Fruit fly (Drosophila melanogaster): ENCODE results near the gene CG18731.

The CG18731 gene

DNA sequence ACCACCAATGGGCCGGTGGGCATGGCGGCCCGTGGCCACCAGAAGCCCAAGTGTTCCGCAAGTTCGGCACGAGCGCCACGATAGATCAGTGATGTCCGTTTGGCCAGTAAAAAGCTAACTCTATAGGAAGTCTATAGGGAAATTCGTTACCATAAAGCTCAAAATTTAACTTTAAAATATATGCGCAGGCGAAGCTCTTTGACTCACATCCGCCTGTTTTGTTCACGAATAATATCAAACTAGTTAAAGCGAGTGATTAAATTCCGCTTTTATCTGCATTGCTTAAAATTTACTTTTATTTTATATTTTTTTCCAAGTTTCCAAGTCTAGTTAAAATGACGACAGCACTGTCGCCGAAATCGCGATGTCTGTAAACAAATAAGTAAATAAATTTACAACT lies 32.9 kb downstream of the CG18731 start:
- TF ChIP-seq D19A (tag; optimal IDR thresholded peaks at IDR 0.05) (no peak), unpg (GFP tag; optimal IDR thresholded peaks at IDR 0.05) (peak; percentile 3), CG3847 (GFP tag; IDR thresholded peaks at IDR 0.05) (no peak), gcm2 (GFP tag; optimal IDR thresholded peaks at IDR 0.05) (no peak), CG1792 (GFP tag; optimal IDR thresholded peaks at IDR 0.05) (no peak), CG4820 (GFP tag; optimal IDR thresholded peaks at IDR 0.05) (no peak), p53 (GFP tag; optimal IDR thresholded peaks at IDR 0.05) (no peak), CG11504 (tag; optimal IDR thresholded peaks at IDR 0.05) (no peak), Hr51 (GFP tag; optimal IDR thresholded peaks at IDR 0.05) (peak in 1 of 2 experiments; percentile 6), insv (GFP tag; optimal IDR thresholded peaks at IDR 0.05) (no peak), Hmr (GFP tag; optimal IDR thresholded peaks at IDR 0.05) (no peak), Sry-β (GFP tag; optimal IDR thresholded peaks at IDR 0.05) (peak; percentile 44), sr (GFP tag; IDR thresholded peaks at IDR 0.05) (no peak), CG17328 (GFP tag; IDR thresholded peaks at IDR 0.05) (no peak), ham (GFP tag; IDR thresholded peaks at IDR 0.05) (no peak), Ssrp (tag; optimal IDR thresholded peaks at IDR 0.05) (peak; percentile 2), CG7839 (tag; optimal IDR thresholded peaks at IDR 0.05) (peak; percentile 5), Drgx (GFP tag; IDR thresholded peaks at IDR 0.05) (peak; percentile 25; the same call in 1 of the 2 replicates), row (GFP tag; IDR thresholded peaks at IDR 0.05) (peak; percentile 29; the same call in 1 of the 3 replicates), Oli (tag; optimal IDR thresholded peaks at IDR 0.05) (peak; percentile 21), jumu (GFP tag; optimal IDR thresholded peaks at IDR 0.05) (no peak), bab2 (GFP tag; optimal IDR thresholded peaks at IDR 0.05) (no peak), gem (tag; optimal IDR thresholded peaks at IDR 0.05) (peak; percentile 35), sna (GFP tag; IDR thresholded peaks at IDR 0.05; ENCODE audit: partially characterized antibody) (no peak), sens (GFP tag) (peak; percentile 44), CG17385 (GFP tag; optimal IDR thresholded peaks at IDR 0.05) (no peak), zfh1 (GFP tag; IDR thresholded peaks at IDR 0.05) (no peak), Sox102F (GFP tag; optimal IDR thresholded peaks at IDR 0.05) (peak; percentile 3)

DNA sequence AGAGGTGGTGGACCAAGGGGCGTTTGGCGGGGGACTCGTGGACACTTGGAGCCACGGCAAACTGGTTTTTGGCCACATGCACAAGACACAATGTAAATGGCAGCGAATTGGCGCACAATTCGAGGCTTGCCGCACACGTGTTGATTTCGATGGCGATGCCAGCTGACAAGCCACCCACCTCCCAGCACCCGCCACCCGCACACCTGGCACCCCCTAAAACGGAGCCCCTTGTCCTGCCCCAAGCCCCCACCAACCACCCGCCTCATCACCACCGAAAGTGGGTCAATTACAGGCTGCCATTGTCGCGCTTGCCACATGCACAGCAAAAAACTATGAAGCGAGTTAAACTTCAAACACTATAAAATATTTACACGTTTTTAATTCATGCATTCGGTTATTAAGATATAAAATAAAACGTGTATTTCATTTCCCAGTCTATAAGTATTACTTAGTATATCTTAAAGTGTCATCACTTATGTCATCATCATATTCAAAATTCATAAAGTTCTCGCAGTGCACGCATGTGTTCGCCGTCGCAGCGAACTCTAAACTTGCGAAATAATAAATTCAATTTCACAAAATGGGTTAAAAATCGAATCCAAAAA lies 33.4 kb downstream of the CG18731 start:
- TF ChIP-seq CG4707 (GFP tag; optimal IDR thresholded peaks at IDR 0.05) (no peak), hkb (optimal IDR thresholded peaks at IDR 0.05) (no peak), hkb (GFP tag; IDR thresholded peaks at IDR 0.05) (0 out of 2 replicates have a peak, but pooled peaks have one; percentile 20), lab (GFP tag; optimal IDR thresholded peaks at IDR 0.05) (no peak), fru (optimal IDR thresholded peaks at IDR 0.05) (no peak), fd64A (GFP tag; optimal IDR thresholded peaks at IDR 0.05) (no peak), vfl (GFP tag; optimal IDR thresholded peaks at IDR 0.05) (no peak), CG34422 (GFP tag; IDR thresholded peaks at IDR 0.05) (no peak), CG11695 (GFP tag; IDR thresholded peaks at IDR 0.05) (no peak), CG3838 (GFP tag; optimal IDR thresholded peaks at IDR 0.05) (no peak), Oaz (GFP tag; IDR thresholded peaks at IDR 0.05) (0 out of 2 replicates have a peak, but pooled peaks have one; percentile 25), vvl (GFP tag; IDR thresholded peaks at IDR 0.05) (peak; percentile 49; the same call in 1 of the 2 replicates), ap (GFP tag; IDR thresholded peaks at IDR 0.05) (no peak), CG9797 (GFP tag; optimal IDR thresholded peaks at IDR 0.05) (no peak), CG17361 (GFP tag; IDR thresholded peaks at IDR 0.05) (no peak), danr (GFP tag; IDR thresholded peaks at IDR 0.05) (no peak), wor (GFP tag; IDR thresholded peaks at IDR 0.05) (no peak), croc (GFP tag; conservative IDR thresholded peaks at IDR 0.05) (no peak), CG6175 (GFP tag; IDR thresholded peaks at IDR 0.05) (0 out of 3 replicates have a peak, but pooled peaks have one; percentile 35), CG12659 (GFP tag; optimal IDR thresholded peaks at IDR 0.05) (no peak), CG34224 (GFP tag; IDR thresholded peaks at IDR 0.05; ENCODE audit: partially characterized antibody) (no peak), gem (tag; optimal IDR thresholded peaks at IDR 0.05) (peak; percentile 43), Ets65A (GFP tag) (no peak), tap (tag; optimal IDR thresholded peaks at IDR 0.05) (no peak), CHES-1-like (GFP tag; optimal IDR thresholded peaks at IDR 0.05) (no peak)

Measured in whole organism, embryonic.